Fruit fly (Drosophila melanogaster): ENCODE measurements around the gene pad.
A peak's percentile ranks its signal among the peaks of the same experiment; 100 is the strongest.

pad gene

DNA sequence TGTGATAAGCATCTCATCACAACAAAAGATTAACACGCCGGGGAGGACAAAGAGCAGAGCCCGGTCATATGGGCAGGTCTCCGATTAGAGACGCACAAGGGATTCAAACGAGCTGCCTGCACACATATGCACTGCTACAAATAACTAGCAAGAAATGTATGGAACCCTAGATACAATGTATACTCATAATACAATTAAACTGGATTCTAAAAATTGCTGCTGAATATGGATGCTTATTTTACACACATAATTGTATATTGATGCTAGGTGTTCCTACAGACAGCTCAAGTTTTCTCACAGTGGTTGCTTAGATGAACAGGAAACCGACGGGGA, 5.1 kb upstream of the pad start (continued):
- TF ChIP-seq Usf (GFP tag; optimal IDR thresholded peaks at IDR 0.05) (peak; percentile 28), Myb (GFP tag; optimal IDR thresholded peaks at IDR 0.05) (peak; percentile 11), CG13894 (tag; optimal IDR thresholded peaks at IDR 0.05) (no peak), sna (GFP tag; IDR thresholded peaks at IDR 0.05; ENCODE audit: partially characterized antibody) (no peak), pho (GFP tag; optimal IDR thresholded peaks at IDR 0.05) (no peak), seq (GFP tag; IDR thresholded peaks at IDR 0.05) (no peak), tx (GFP tag; optimal IDR thresholded peaks at IDR 0.05) (peak; percentile 35), gcm (GFP tag; optimal IDR thresholded peaks at IDR 0.05) (peak; percentile 66), CG16863 (GFP tag; optimal IDR thresholded peaks at IDR 0.05) (peak; percentile 45), lbe (GFP tag; optimal IDR thresholded peaks at IDR 0.05) (no peak), Jarid2 (GFP tag; optimal IDR thresholded peaks at IDR 0.05) (peak; percentile 6), CG6791 (GFP tag; IDR thresholded peaks at IDR 0.05; ENCODE audit: partially characterized antibody) (no peak), Hr3 (GFP tag; optimal IDR thresholded peaks at IDR 0.05) (peak; percentile 56), Hr39 (optimal IDR thresholded peaks at IDR 0.05) (no peak), CG9215 (GFP tag; IDR thresholded peaks at IDR 0.05) (no peak), ase (GFP tag; IDR thresholded peaks at IDR 0.05) (no peak), kah (GFP tag; optimal IDR thresholded peaks at IDR 0.05) (no peak), CG13123 (GFP tag; optimal IDR thresholded peaks at IDR 0.05) (no peak), CG3065 (GFP tag; optimal IDR thresholded peaks at IDR 0.05) (peak; percentile 37), twi (tag; optimal IDR thresholded peaks at IDR 0.05) (peak; percentile 23), Dip2 (GFP tag; IDR thresholded peaks at IDR 0.05) (no peak), CG17361 (GFP tag; IDR thresholded peaks at IDR 0.05) (peak; percentile 29; the same call in 1 of the 3 replicates), CG1792 (GFP tag; optimal IDR thresholded peaks at IDR 0.05) (no peak), CG16779 (GFP tag; IDR thresholded peaks at IDR 0.05) (no peak), crc (GFP tag; optimal IDR thresholded peaks at IDR 0.05) (no peak), eve (GFP tag; optimal IDR thresholded peaks at IDR 0.05) (peak in 1 of 2 experiments; percentile 66), CG1024 (GFP tag; IDR thresholded peaks at IDR 0.05) (no peak; the same call in 1 of the 2 replicates), Ssrp (tag; optimal IDR thresholded peaks at IDR 0.05) (peak; percentile 60), Gug (GFP tag; IDR thresholded peaks at IDR 0.05) (peak; percentile 23; the same call in 2 of the 4 replicates), CG11398 (GFP tag; optimal IDR thresholded peaks at IDR 0.05) (no peak), Ets65A (GFP tag) (peak; percentile 3), H2.0 (GFP tag; IDR thresholded peaks at IDR 0.05) (0 out of 2 replicates have a peak, but pooled peaks have one; percentile 2), C15 (GFP tag; IDR thresholded peaks at IDR 0.05) (no peak), Dfd (GFP tag; optimal IDR thresholded peaks at IDR 0.05) (no peak), ranshi (GFP tag; IDR thresholded peaks at IDR 0.05) (0 out of 2 replicates have a peak, but pooled peaks have one; percentile 50), CG3163 (GFP tag; optimal IDR thresholded peaks at IDR 0.05) (no peak), fd3F (GFP tag; optimal IDR thresholded peaks at IDR 0.05) (no peak), esg (GFP tag; conservative IDR thresholded peaks at IDR 0.05) (peak; percentile 45), CG32772 (GFP tag; IDR thresholded peaks at IDR 0.05) (0 out of 2 replicates have a peak, but pooled peaks have one; percentile 26), Vsx1 (GFP tag; optimal IDR thresholded peaks at IDR 0.05) (no peak), prd (optimal IDR thresholded peaks at IDR 0.05) (no peak), prd (GFP tag; IDR thresholded peaks at IDR 0.05) (peak; percentile 90), bowl (GFP tag; IDR thresholded peaks at IDR 0.05) (no peak), CG15073 (GFP tag; optimal IDR thresholded peaks at IDR 0.05) (no peak), Doc2 (GFP tag; IDR thresholded peaks at IDR 0.05) (no peak), amos (GFP tag; IDR thresholded peaks at IDR 0.05; ENCODE audit: partially characterized antibody) (no peak), CG11723 (GFP tag; optimal IDR thresholded peaks at IDR 0.05) (no peak), lola (GFP tag; optimal IDR thresholded peaks at IDR 0.05) (peak in 1 of 3 experiments; percentile 81), Trl (optimal IDR thresholded peaks at IDR 0.05) (no peak), Trl (GFP tag; optimal IDR thresholded peaks at IDR 0.05) (peak; percentile 65), zen2 (GFP tag; IDR thresholded peaks at IDR 0.05; ENCODE audit: partially characterized antibody) (no peak), toy (GFP tag; IDR thresholded peaks at IDR 0.05) (no peak), insv (GFP tag; optimal IDR thresholded peaks at IDR 0.05) (peak in 1 of 2 experiments; percentile 14)
